Worm (Caenorhabditis elegans) whole organism, midembryonic: Measurements from ENCODE around the gene twk-44.

Source experiments
- T22C8.4 ChIP-seq: fragments of 200-800 bp; sonication (Bioruptor generic); IDR thresholded peaks from 2 replicates; pipeline ENCODE4 v1.3.6; 2022; ENCODE audit warnings: missing genetic modification characterization, missing compliant biosample characterization
- cog-1 ChIP-seq: sonication (generic microtip); optimal IDR thresholded peaks from 2 replicates; lab custom pipeline; 2016; ENCODE audit warnings: missing genetic modification characterization, missing compliant biosample characterization
- flt-1 ChIP-seq: fragments of 200-800 bp; sonication (Bioruptor generic); IDR thresholded peaks from 2 replicates; pipeline ENCODE4 v1.3.6; 2022; ENCODE audit warnings: missing genetic modification characterization, missing compliant biosample characterization
- klf-2 ChIP-seq: fragments of 200-800 bp; sonication (Bioruptor generic); conservative IDR thresholded peaks from 2 replicates; pipeline ENCODE4 v1.3.6; 2022; ENCODE audit warnings: missing genetic modification reagents, missing genetic modification characterization, missing compliant biosample characterization
- med-1 ChIP-seq: sonication (generic microtip); optimal IDR thresholded peaks from 2 replicates; lab custom pipeline; 2017; ENCODE audit warnings: missing genetic modification characterization, mild to moderate bottlenecking, missing compliant biosample characterization, antibody characterized with exemption, missing genetic modification reagents; ENCODE audit not compliant: insufficient read depth
- ref-1 ChIP-seq: fragments of 200-800 bp; sonication (Bioruptor generic); conservative IDR thresholded peaks from 2 replicates; pipeline ENCODE4 v1.3.6; 2022; ENCODE audit warnings: missing genetic modification reagents, missing genetic modification characterization, missing compliant biosample characterization
- tab-1 ChIP-seq: fragments of 200-800 bp; sonication (Bioruptor generic); IDR thresholded peaks from 2 replicates; pipeline ENCODE4 v1.3.6; 2022; ENCODE audit warnings: missing genetic modification characterization, missing compliant biosample characterization
- ztf-23 ChIP-seq: fragments of 200-800 bp; sonication (Bioruptor generic); IDR thresholded peaks from 2 replicates; pipeline ENCODE4 v1.3.6; 2022; ENCODE audit warnings: missing genetic modification reagents, missing genetic modification characterization, missing compliant biosample characterization
- ztf-29 ChIP-seq: fragments of 200-800 bp; sonication (Bioruptor generic); IDR thresholded peaks from 2 replicates; pipeline ENCODE4 v1.3.6; 2022; ENCODE audit warnings: missing genetic modification reagents, missing genetic modification characterization, missing compliant biosample characterization

The twk-44 gene

ce11 chrX:11591620-11592019 lies 35.3 kb downstream of the twk-44 start, which contains the start of gene F52D10.2:
F52D10.2 (minus strand) TSS chrX:11591720.
- TF ChIP-seq tab-1 (GFP tag; lab: Robert Waterston, UW): no peak
- TF ChIP-seq T22C8.4: no peak
- no peak for TF ChIP-seq flt-1
- TF ChIP-seq cog-1: no peak
- no peak for TF ChIP-seq ztf-29 (GFP tag; lab: Robert Waterston, UW)
- TF ChIP-seq ref-1 (GFP tag; lab: Robert Waterston, UW): no peak
- TF ChIP-seq ztf-23 (GFP tag; lab: Robert Waterston, UW): no peak
- TF ChIP-seq med-1 (GFP tag; lab: Kevin White, UChicago): no peak
- TF ChIP-seq klf-2 (GFP tag; lab: Robert Waterston, UW): no peak

- no peak for TF ChIP-seq med-1 (GFP tag; lab: Kevin White, UChicago)
- TF ChIP-seq ztf-23 (GFP tag; lab: Robert Waterston, UW): no peak
- TF ChIP-seq T22C8.4: no peak
- TF ChIP-seq ref-1 (GFP tag; lab: Robert Waterston, UW): no peak
- no peak for TF ChIP-seq cog-1
- TF ChIP-seq klf-2 (GFP tag; lab: Robert Waterston, UW): no peak
- TF ChIP-seq ztf-29 (GFP tag; lab: Robert Waterston, UW): no peak
- TF ChIP-seq flt-1: no peak
Measured at ce11 chrX:11590545-11590944, 36.4 kb downstream of the twk-44 start.

- no peak for TF ChIP-seq T22C8.4
- TF ChIP-seq cog-1: no peak
- no peak for TF ChIP-seq ref-1 (GFP tag; lab: Robert Waterston, UW)
- no peak for TF ChIP-seq ztf-23 (GFP tag; lab: Robert Waterston, UW)
- no peak for TF ChIP-seq tab-1 (GFP tag; lab: Robert Waterston, UW)
Measured at ce11 chrX:11585894-11586293, 41.0 kb downstream of the twk-44 start.

ce11 chrX:11585375-11585774 lies 41.5 kb downstream of the twk-44 start, which contains the start of gene abts-2:
abts-2 (plus strand) TSS chrX:11585675.
- TF ChIP-seq ztf-23 (GFP tag; lab: Robert Waterston, UW): no peak
- TF ChIP-seq cog-1: no peak
- TF ChIP-seq klf-2 (GFP tag; lab: Robert Waterston, UW): no peak
- TF ChIP-seq ref-1 (GFP tag; lab: Robert Waterston, UW): no peak
- no peak for TF ChIP-seq med-1 (GFP tag; lab: Kevin White, UChicago)

ce11 chrX:11576429-11577088 lies 50.4 kb downstream of the twk-44 start:
- TF ChIP-seq ztf-29 (GFP tag; lab: Robert Waterston, UW) (no peak), med-1 (GFP tag; lab: Kevin White, UChicago) (no peak), klf-2 (GFP tag; lab: Robert Waterston, UW) (no peak), T22C8.4 (no peak), cog-1 (no peak), flt-1 (0 out of 2 replicates have a peak, but pooled peaks have one; percentile 32), ref-1 (GFP tag; lab: Robert Waterston, UW) (no peak)

- TF ChIP-seq T22C8.4 (no peak), klf-2 (GFP tag; lab: Robert Waterston, UW) (no peak), ztf-23 (GFP tag; lab: Robert Waterston, UW) (no peak), med-1 (GFP tag; lab: Kevin White, UChicago) (no peak), flt-1 (no peak), cog-1 (no peak), ref-1 (GFP tag; lab: Robert Waterston, UW) (no peak), ztf-29 (GFP tag; lab: Robert Waterston, UW) (no peak), tab-1 (GFP tag; lab: Robert Waterston, UW) (no peak)
Measured at ce11 chrX:11574167-11574566, 52.7 kb downstream of the twk-44 start.
